Fruit fly (Drosophila melanogaster) S2 (cell line): Measurements from ENCODE around the gene Hsp70Bbb.
"Not testable (repeated sequence)": the region's sequence is repeated elsewhere in the genome, so short reads cannot be mapped to it uniquely, and the experiment has no call there.

ENCODE experiments used
- CG8478 ChIP-seq: fragments of >200 bp; optimal IDR thresholded peaks from 2 replicates; lab custom pipeline; 2018
- CTCF ChIP-seq, 2 experiments: fragments of >200 bp; optimal IDR thresholded peaks; 2 replicates each; lab custom pipeline; 2018

DNA sequence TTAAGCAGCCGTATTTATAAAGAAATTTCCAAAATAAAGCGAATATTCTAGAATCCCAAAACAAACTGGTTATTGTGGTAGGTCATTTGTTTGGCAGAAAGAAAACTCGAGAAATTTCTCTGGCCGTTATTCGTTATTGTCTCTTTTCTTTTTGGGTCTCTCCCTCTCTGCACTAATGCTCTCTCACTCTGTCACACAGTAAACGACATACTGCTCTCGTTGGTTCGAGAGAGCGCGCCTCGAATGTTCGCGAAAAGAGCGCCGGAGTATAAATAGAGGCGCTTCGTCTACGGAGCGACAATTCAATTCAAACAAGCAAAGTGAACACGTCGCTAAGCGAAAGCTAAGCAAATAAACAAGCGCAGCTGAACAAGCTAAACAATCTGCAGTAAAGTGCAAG lies at the start of gene Hsp70Bbb:
- not testable (repeated sequence) for TF ChIP-seq CG8478 (lab: Kevin White, UChicago); CTCF (optimal IDR thresholded peaks at IDR 0.05; lab: Kevin White, UChicago)
